Worm (Caenorhabditis elegans) whole organism, young adult: ENCODE results near the gene ntl-4.
A peak's percentile ranks its signal among the peaks of the same experiment; 100 is the strongest.

Experiments used
- B0336.3 ChIP-seq: fragments of 200-800 bp; sonication (Bioruptor generic); IDR thresholded peaks from 2 replicates; pipeline ENCODE4 v1.3.6; 2022; ENCODE audit warnings: missing genetic modification characterization, missing compliant biosample characterization
- F10E7.11 ChIP-seq: sonication (generic microtip); optimal IDR thresholded peaks from 2 replicates; lab custom pipeline; 2017; ENCODE audit warnings: mild to moderate bottlenecking, missing genetic modification characterization, moderate library complexity, missing compliant biosample characterization
- F33H1.4 ChIP-seq: fragments of 200-800 bp; sonication (Bioruptor generic); IDR thresholded peaks from 2 replicates; pipeline ENCODE4 v1.3.6; 2022; ENCODE audit warnings: missing genetic modification reagents, missing genetic modification characterization, missing compliant biosample characterization
- F37B4.10 ChIP-seq: fragments of 200-800 bp; sonication (Bioruptor generic); IDR thresholded peaks from 2 replicates; pipeline ENCODE4 v1.3.6; 2022; ENCODE audit warnings: missing genetic modification characterization, missing compliant biosample characterization
- F39B2.1 ChIP-seq: fragments of 200-800 bp; sonication (Bioruptor generic); IDR thresholded peaks from 2 replicates; pipeline ENCODE4 v1.3.6; 2022; ENCODE audit warnings: missing genetic modification reagents, missing genetic modification characterization, missing compliant biosample characterization
- F52B5.7 ChIP-seq: sonication (generic microtip); optimal IDR thresholded peaks from 2 replicates; lab custom pipeline; 2016; ENCODE audit warnings: mild to moderate bottlenecking, missing genetic modification characterization, missing compliant biosample characterization
- K11D2.4 ChIP-seq: fragments of 200-800 bp; sonication (Bioruptor generic); IDR thresholded peaks from 2 replicates; pipeline ENCODE4 v1.3.6; 2022; ENCODE audit warnings: missing genetic modification reagents, missing genetic modification characterization, missing compliant biosample characterization
- T07F8.4 ChIP-seq: sonication (generic microtip); optimal IDR thresholded peaks from 2 replicates; lab custom pipeline; 2016; ENCODE audit warnings: mild to moderate bottlenecking, missing genetic modification characterization, moderate library complexity, missing compliant biosample characterization
- Y67H2A.10 ChIP-seq: fragments of 200-800 bp; sonication (Bioruptor generic); conservative IDR thresholded peaks from 2 replicates; pipeline ENCODE4 v1.3.6; 2022; ENCODE audit warnings: missing genetic modification reagents, missing genetic modification characterization, missing compliant biosample characterization
- ZK185.1 ChIP-seq: sonication (generic microtip); optimal IDR thresholded peaks from 2 replicates; lab custom pipeline; 2016; ENCODE audit warnings: mild to moderate bottlenecking, missing genetic modification characterization, missing compliant biosample characterization; ENCODE audit not compliant: poor library complexity, severe bottlenecking
- atf-7 ChIP-seq: sonication (generic microtip); optimal IDR thresholded peaks from 2 replicates; lab custom pipeline; 2017; ENCODE audit warnings: mild to moderate bottlenecking, missing genetic modification characterization, missing compliant biosample characterization
- athp-1 ChIP-seq: sonication (generic microtip); optimal IDR thresholded peaks from 2 replicates; lab custom pipeline; 2017; ENCODE audit warnings: mild to moderate bottlenecking, missing genetic modification characterization, missing compliant biosample characterization
- attf-5 ChIP-seq: fragments of 200-800 bp; sonication (Bioruptor generic); optimal IDR thresholded peaks from 2 replicates; lab custom pipeline; 2018; ENCODE audit warnings: mild to moderate bottlenecking, missing genetic modification characterization, missing compliant biosample characterization
- attf-6 ChIP-seq: fragments of 200-800 bp; sonication (Bioruptor generic); IDR thresholded peaks from 2 replicates; pipeline ENCODE4 v1.3.6; 2022; ENCODE audit warnings: missing genetic modification reagents, missing genetic modification characterization, missing compliant biosample characterization
- ceh-27 ChIP-seq: fragments of 200-800 bp; sonication (Bioruptor generic); optimal IDR thresholded peaks from 2 replicates; lab custom pipeline; 2018; ENCODE audit warnings: mild to moderate bottlenecking, missing genetic modification characterization, moderate library complexity, missing compliant biosample characterization
- ceh-40 ChIP-seq: fragments of 200-800 bp; sonication (Bioruptor generic); IDR thresholded peaks from 2 replicates; pipeline ENCODE4 v1.3.6; 2022; ENCODE audit warnings: missing genetic modification characterization, missing compliant biosample characterization
- ceh-79 ChIP-seq: sonication (generic microtip); optimal IDR thresholded peaks from 2 replicates; lab custom pipeline; 2017; ENCODE audit warnings: mild to moderate bottlenecking, missing genetic modification characterization, missing compliant biosample characterization
- dpff-1 ChIP-seq: sonication (generic microtip); optimal IDR thresholded peaks from 2 replicates; lab custom pipeline; 2017; ENCODE audit warnings: mild to moderate bottlenecking, missing genetic modification characterization, missing compliant biosample characterization
- efl-1 ChIP-seq: fragments of 150-350 bp; optimal IDR thresholded peaks from 2 replicates; lab custom pipeline; 2014; ENCODE audit warnings: missing biosample characterization, missing genetic modification reagents, missing genetic modification characterization
- egl-44 ChIP-seq: fragments of 200-800 bp; sonication (Bioruptor generic); IDR thresholded peaks from 2 replicates; pipeline ENCODE4 v1.3.6; 2022; ENCODE audit warnings: missing genetic modification reagents, missing genetic modification characterization, missing compliant biosample characterization
- fkh-3 ChIP-seq: sonication (generic microtip); optimal IDR thresholded peaks from 2 replicates; lab custom pipeline; 2016; ENCODE audit warnings: mild to moderate bottlenecking, missing genetic modification characterization, missing compliant biosample characterization
- gei-17 ChIP-seq: fragments of 200-800 bp; sonication (Bioruptor generic); optimal IDR thresholded peaks from 2 replicates; lab custom pipeline; 2018; ENCODE audit warnings: mild to moderate bottlenecking, missing genetic modification characterization, missing compliant biosample characterization
- him-1 ChIP-seq: sonication (generic microtip); optimal IDR thresholded peaks from 2 replicates; lab custom pipeline; 2016; ENCODE audit warnings: missing genotype, missing genetic modification reagents, missing genetic modification characterization, missing compliant biosample characterization
- hlh-12 ChIP-seq: sonication (generic microtip); optimal IDR thresholded peaks from 2 replicates; lab custom pipeline; 2016; ENCODE audit warnings: missing genetic modification characterization, missing compliant biosample characterization
- hmg-20 ChIP-seq: fragments of 200-800 bp; sonication (Bioruptor generic); IDR thresholded peaks from 2 replicates; pipeline ENCODE4 v1.3.6; 2022; ENCODE audit warnings: missing genetic modification reagents, missing genetic modification characterization, missing compliant biosample characterization
- let-607 ChIP-seq, 2 experiments: fragments of 200-800 bp in 1 of 2; sonication (Bioruptor generic) in 1 of 2; sonication (generic microtip) in 1 of 2; optimal IDR thresholded peaks; 2 replicates each; lab custom pipeline; 2016 to 2018; ENCODE audit warnings: mild to moderate bottlenecking in 2 of 2, missing compliant biosample characterization in 2 of 2, missing genetic modification characterization in 2 of 2, moderate library complexity in 2 of 2, missing genotype in 1 of 2
- lin-40 ChIP-seq: sonication (generic microtip); optimal IDR thresholded peaks from 2 replicates; lab custom pipeline; 2016; ENCODE audit warnings: missing genetic modification characterization, mild to moderate bottlenecking, missing compliant biosample characterization, missing genotype, missing genetic modification reagents
- lsl-1 ChIP-seq: fragments of 200-800 bp; sonication (Bioruptor generic); optimal IDR thresholded peaks from 2 replicates; lab custom pipeline; 2018; ENCODE audit warnings: mild to moderate bottlenecking, missing genetic modification characterization, moderate library complexity, missing compliant biosample characterization
- madf-3 ChIP-seq: fragments of 200-800 bp; sonication (Bioruptor generic); IDR thresholded peaks from 2 replicates; pipeline ENCODE4 v1.3.6; 2022; ENCODE audit warnings: missing genetic modification reagents, missing genetic modification characterization, missing compliant biosample characterization
- madf-8 ChIP-seq: fragments of 200-800 bp; sonication (Bioruptor generic); conservative IDR thresholded peaks from 2 replicates; pipeline ENCODE4 v1.3.6; 2022; ENCODE audit warnings: missing genetic modification reagents, missing genetic modification characterization, missing compliant biosample characterization
- mes-4 ChIP-seq: sonication (generic microtip); optimal IDR thresholded peaks from 2 replicates; lab custom pipeline; 2016; ENCODE audit warnings: missing genotype, missing genetic modification characterization, missing compliant biosample characterization
- mxl-1 ChIP-seq: sonication (generic microtip); optimal IDR thresholded peaks from 2 replicates; lab custom pipeline; 2016; ENCODE audit warnings: missing genetic modification characterization, missing compliant biosample characterization
- nfya-1 ChIP-seq: sonication (generic microtip); optimal IDR thresholded peaks from 2 replicates; lab custom pipeline; 2017; ENCODE audit warnings: antibody characterized with exemption, missing compliant biosample characterization, missing genetic modification characterization, borderline replicate concordance; ENCODE audit not compliant: insufficient read depth
- nfya-2 ChIP-seq: fragments of 200-800 bp; sonication (Bioruptor generic); IDR thresholded peaks from 2 replicates; pipeline ENCODE4 v1.3.6; 2022; ENCODE audit warnings: missing genetic modification reagents, missing genetic modification characterization, missing compliant biosample characterization
- nfyb-1 ChIP-seq: fragments of 200-800 bp; sonication (Bioruptor generic); IDR thresholded peaks from 2 replicates; pipeline ENCODE4 v1.3.6; 2022; ENCODE audit warnings: missing genetic modification reagents, missing genetic modification characterization, missing compliant biosample characterization
- nhr-120 ChIP-seq: fragments of 200-800 bp; sonication (Bioruptor generic); IDR thresholded peaks from 2 replicates; pipeline ENCODE4 v1.3.6; 2022; ENCODE audit warnings: missing genetic modification characterization, missing compliant biosample characterization
- pbrm-1 ChIP-seq: fragments of 200-800 bp; sonication (Bioruptor generic); IDR thresholded peaks from 2 replicates; pipeline ENCODE4 v1.3.6; 2022; ENCODE audit warnings: missing genetic modification reagents, missing genetic modification characterization, missing compliant biosample characterization
- pha-4 ChIP-seq: fragments of 150-350 bp; sonication (generic microtip); optimal IDR thresholded peaks from 2 replicates; lab custom pipeline; 2014; ENCODE audit warnings: missing biosample characterization, missing genetic modification reagents, missing genetic modification characterization
- rec-8 ChIP-seq, 2 experiments: sonication (generic microtip); optimal IDR thresholded peaks; 2 replicates each; lab custom pipeline; 2016; ENCODE audit warnings: mild to moderate bottlenecking in 2 of 2, missing genetic modification characterization in 2 of 2, missing genetic modification reagents in 2 of 2, missing genotype in 2 of 2, missing biosample characterization in 1 of 2, missing compliant biosample characterization in 1 of 2, moderate library complexity in 1 of 2
- snpc-1.1 ChIP-seq: sonication (generic microtip); optimal IDR thresholded peaks from 2 replicates; lab custom pipeline; 2017; ENCODE audit warnings: missing genetic modification characterization, mild to moderate bottlenecking, missing compliant biosample characterization, antibody characterized with exemption, moderate library complexity, missing genotype, missing genetic modification reagents; ENCODE audit not compliant: insufficient read depth
- snpc-3.4 ChIP-seq: sonication (generic microtip); optimal IDR thresholded peaks from 2 replicates; lab custom pipeline; 2017; ENCODE audit warnings: missing genetic modification characterization, mild to moderate bottlenecking, missing compliant biosample characterization, antibody characterized with exemption, moderate library complexity, missing genotype, missing genetic modification reagents
- snpc-4 ChIP-seq, 5 experiments: fragments of 150-350 bp in 1 of 5; sonication (generic microtip) in 4 of 5; optimal IDR thresholded peaks; 2 replicates each; lab custom pipeline; 2014 to 2018; ENCODE audit warnings: missing genetic modification characterization in 5 of 5, missing biosample characterization in 3 of 5, antibody characterized with exemption in 2 of 5, mild to moderate bottlenecking in 2 of 5, missing compliant biosample characterization in 2 of 5, missing genotype in 2 of 5, moderate library complexity in 2 of 5, missing genetic modification reagents in 1 of 5
- tbp1 ChIP-seq: fragments of 200-800 bp; sonication (Bioruptor generic); optimal IDR thresholded peaks from 2 replicates; lab custom pipeline; 2018; ENCODE audit warnings: mild to moderate bottlenecking, missing genetic modification characterization, missing compliant biosample characterization
- tbx-9 ChIP-seq: sonication (generic microtip); optimal IDR thresholded peaks from 2 replicates; lab custom pipeline; 2016; ENCODE audit warnings: borderline replicate concordance, missing genetic modification characterization, inconsistent platforms, missing compliant biosample characterization
- tlf-1 ChIP-seq: fragments of 200-800 bp; sonication (Bioruptor generic); optimal IDR thresholded peaks from 2 replicates; lab custom pipeline; 2018; ENCODE audit warnings: mild to moderate bottlenecking, missing genetic modification characterization, missing compliant biosample characterization
- xnd-1 ChIP-seq: sonication (generic microtip); optimal IDR thresholded peaks from 2 replicates; lab custom pipeline; 2016; ENCODE audit warnings: missing genotype, missing genetic modification reagents, missing genetic modification characterization, missing compliant biosample characterization
- zim-3 ChIP-seq: sonication (generic microtip); optimal IDR thresholded peaks from 2 replicates; lab custom pipeline; 2017; ENCODE audit warnings: mild to moderate bottlenecking, missing genetic modification characterization, moderate library complexity, missing compliant biosample characterization

ntl-4 gene

DNA sequence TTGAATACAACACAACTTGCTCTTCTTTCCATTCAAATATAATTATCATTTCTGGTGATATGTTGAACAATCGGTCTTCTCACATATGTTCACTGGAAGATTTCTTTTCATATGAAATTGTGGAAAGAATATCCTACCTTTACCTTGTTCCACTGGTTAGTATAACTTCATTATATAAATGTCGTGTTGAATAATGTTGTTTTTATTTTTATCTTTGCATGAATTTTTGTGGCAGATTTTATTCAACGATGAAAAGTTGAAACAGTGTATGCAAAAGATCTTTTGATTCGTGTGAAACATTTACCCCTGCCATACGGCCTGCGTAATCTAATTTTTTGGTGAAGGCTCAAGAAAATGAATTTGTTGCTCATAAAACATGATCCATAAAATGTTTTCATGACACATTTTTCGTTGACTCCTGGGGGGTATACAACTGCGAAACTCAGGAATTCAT is 51.5 kb downstream of the ntl-4 start (continued):
- TF ChIP-seq mxl-1 (peak; percentile 36), fkh-3 (tag; lab: Kevin White, UChicago) (peak; percentile 88), let-607 (tag; optimal IDR thresholded peaks at IDR 0.05; lab: Kevin White, UChicago) (no peak), lin-40 (tag; lab: Kevin White, UChicago) (no peak), madf-8 (GFP tag; lab: Robert Waterston, UW) (no peak), F52B5.7 (tag; lab: Kevin White, UChicago) (peak; percentile 35), him-1 (peak; percentile 52), nfyb-1 (GFP tag; lab: Robert Waterston, UW) (0 out of 2 replicates have a peak, but pooled peaks have one; percentile 56), zim-3 (tag; lab: Kevin White, UChicago) (no peak), madf-3 (GFP tag; lab: Robert Waterston, UW) (0 out of 2 replicates have a peak, but pooled peaks have one; percentile 29), dpff-1 (tag; lab: Kevin White, UChicago) (peak; percentile 79), attf-6 (GFP tag; lab: Robert Waterston, UW) (peak; percentile 75), K11D2.4 (no peak), pha-4 (tag; lab: Kevin White, UChicago) (no peak), efl-1 (GFP tag; lab: Kevin White, UChicago) (no peak), F33H1.4 (peak; percentile 43), Y67H2A.10 (no peak), F10E7.11 (tag; lab: Kevin White, UChicago) (peak; percentile 65), hlh-12 (no peak), nfya-2 (0 out of 2 replicates have a peak, but pooled peaks have one; percentile 21), mes-4 (tag; lab: Kevin White, UChicago) (peak; percentile 44), nfya-1 (tag; lab: Kevin White, UChicago) (no peak), tlf-1 (GFP tag; lab: Kevin White, UChicago) (peak; percentile 73), tbx-9 (tag; lab: Kevin White, UChicago) (peak; percentile 28), rec-8 (tag; optimal IDR thresholded peaks at IDR 0.05; lab: Kevin White, UChicago) (peak in 1 of 2 experiments; percentile 4), gei-17 (no peak), snpc-3.4 (tag; lab: Kevin White, UChicago) (peak; percentile 67), snpc-1.1 (peak; percentile 60), pbrm-1 (GFP tag; lab: Robert Waterston, UW) (peak; percentile 24; the same call in 1 of the 2 replicates), attf-5 (GFP tag; lab: Kevin White, UChicago) (no peak), nhr-120 (GFP tag; lab: Robert Waterston, UW) (no peak), ceh-40 (0 out of 2 replicates have a peak, but pooled peaks have one; percentile 33), hmg-20 (GFP tag; lab: Robert Waterston, UW) (no peak), ceh-27 (no peak), ZK185.1 (tag; lab: Kevin White, UChicago) (no peak), snpc-4 (GFP tag; optimal IDR thresholded peaks at IDR 0.05; lab: Kevin White, UChicago) (peak; percentile 11), snpc-4 (tag; optimal IDR thresholded peaks at IDR 0.05; lab: Kevin White, UChicago) (peak in 1 of 4 experiments; percentile 47), lsl-1 (peak; percentile 55), F37B4.10 (no peak), F39B2.1 (GFP tag; lab: Robert Waterston, UW) (peak; percentile 76), xnd-1 (tag; lab: Kevin White, UChicago) (peak; percentile 53), egl-44 (GFP tag; lab: Robert Waterston, UW) (0 out of 2 replicates have a peak, but pooled peaks have one; percentile 28), ceh-79 (tag; lab: Kevin White, UChicago) (peak; percentile 50), B0336.3 (peak; percentile 94), athp-1 (tag; lab: Kevin White, UChicago) (peak; percentile 65), atf-7 (tag; lab: Kevin White, UChicago) (peak; percentile 22), tbp1 (GFP tag; lab: Kevin White, UChicago) (peak; percentile 61), T07F8.4 (tag; lab: Kevin White, UChicago) (peak; percentile 20)
